Worm (Caenorhabditis elegans): ENCODE measurements around the gene srx-128.

ce11 chrV:13862505-13862904 is 25.2 kb downstream of the srx-128 start, which contains the start of gene srx-137:
- TF ChIP-seq zag-1 (tag; optimal IDR thresholded peaks at IDR 0.05) (no peak), unc-62 (GFP tag; optimal IDR thresholded peaks at IDR 0.05) (no peak), ceh-82 (tag; optimal IDR thresholded peaks at IDR 0.05) (no peak), elt-3 (tag; optimal IDR thresholded peaks at IDR 0.05) (no peak), lin-39 (tag; optimal IDR thresholded peaks at IDR 0.05) (no peak), egl-27 (tag; optimal IDR thresholded peaks at IDR 0.05) (no peak)

Data from whole organism, L3 larva.